Fruit fly (Drosophila melanogaster) S2 (cell line): ENCODE measurements around the gene CG11927.

Source experiments
- CG8478 ChIP-seq: fragments of >200 bp; optimal IDR thresholded peaks from 2 replicates; lab custom pipeline; 2018
- CTCF ChIP-seq, 2 experiments: fragments of >200 bp; optimal IDR thresholded peaks; 2 replicates each; lab custom pipeline; 2018

The CG11927 gene

dm6 chr2L:4847191-4847853 lies at the start of gene CG11927, which contains the start of gene mxt:
CG11927 (plus strand) TSS chr2L:4847766.
mxt (minus strand) TSS chr2L:4847295.
- no peak for TF ChIP-seq CG8478
- TF ChIP-seq CTCF (optimal IDR thresholded peaks at IDR 0.05; lab: Kevin White, UChicago): no peak

DNA sequence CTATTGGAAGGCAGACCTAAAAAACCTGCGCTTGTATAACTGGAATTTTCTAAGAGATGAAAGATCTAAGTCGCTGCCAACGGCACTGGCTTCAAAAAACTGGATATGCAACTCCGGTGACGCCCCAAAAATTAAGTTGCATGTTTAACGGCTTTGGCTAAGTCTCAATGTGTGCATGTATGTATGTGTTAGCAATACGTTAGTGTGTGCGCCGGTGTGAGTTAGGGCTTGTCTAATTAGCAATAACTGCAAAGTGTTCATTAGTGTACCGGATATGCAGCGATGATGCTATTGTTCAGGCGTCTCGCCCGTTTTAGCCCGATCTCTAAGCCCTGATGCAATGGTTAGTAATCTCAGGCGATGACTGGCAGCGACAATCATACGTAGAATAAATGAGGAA lies 48.7 kb upstream of the CG11927 start:
- TF ChIP-seq CG8478 (no peak), CTCF (optimal IDR thresholded peaks at IDR 0.05; lab: Kevin White, UChicago) (no peak)

DNA sequence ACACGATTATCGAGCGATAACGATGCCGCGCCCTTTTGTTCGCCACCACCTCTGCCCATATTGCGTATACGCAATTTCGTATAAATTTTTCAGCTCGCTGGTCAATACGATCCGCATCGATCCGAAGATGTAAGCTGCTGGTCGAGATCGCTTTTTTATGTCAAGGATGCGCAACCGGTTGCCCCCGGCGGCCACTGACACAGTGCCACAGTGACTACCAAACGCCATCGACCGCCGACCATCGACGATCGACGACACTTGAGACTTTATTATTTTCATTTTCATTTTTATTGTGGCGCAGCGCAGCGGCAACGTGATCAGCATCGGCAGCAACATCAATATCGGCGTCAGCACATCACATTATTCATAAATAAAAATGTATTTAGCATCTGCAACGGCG lies 47.5 kb upstream of the CG11927 start:
- no peak for TF ChIP-seq CTCF (optimal IDR thresholded peaks at IDR 0.05; lab: Kevin White, UChicago)
- TF ChIP-seq CG8478: no peak

dm6 chr2L:4801705-4802216 lies 45.8 kb upstream of the CG11927 start, which contains the start of gene slf:
slf (minus strand) TSS chr2L:4801923.
- no peak for TF ChIP-seq CG8478
- no peak for TF ChIP-seq CTCF (optimal IDR thresholded peaks at IDR 0.05; lab: Kevin White, UChicago)

DNA sequence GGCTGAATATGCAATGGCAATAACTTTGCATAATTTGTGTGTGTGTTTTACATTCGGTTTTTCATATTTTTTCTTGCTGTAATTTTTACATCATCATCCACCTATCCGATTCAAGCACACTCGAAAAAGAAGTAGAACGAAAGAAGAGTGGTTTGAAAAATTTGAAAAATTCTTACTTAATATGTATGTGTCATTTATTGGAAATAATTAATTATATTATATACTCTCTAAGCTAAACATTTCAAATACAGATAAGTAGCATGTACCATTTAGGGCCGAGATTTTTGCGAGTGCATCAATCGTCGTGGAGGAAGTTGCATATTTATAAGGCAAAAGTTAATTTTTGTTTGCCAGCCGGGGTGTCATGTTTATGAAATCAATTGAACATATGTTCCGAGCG lies 41.5 kb upstream of the CG11927 start:
- no peak for TF ChIP-seq CTCF (optimal IDR thresholded peaks at IDR 0.05; lab: Kevin White, UChicago)
- TF ChIP-seq CG8478: no peak

DNA sequence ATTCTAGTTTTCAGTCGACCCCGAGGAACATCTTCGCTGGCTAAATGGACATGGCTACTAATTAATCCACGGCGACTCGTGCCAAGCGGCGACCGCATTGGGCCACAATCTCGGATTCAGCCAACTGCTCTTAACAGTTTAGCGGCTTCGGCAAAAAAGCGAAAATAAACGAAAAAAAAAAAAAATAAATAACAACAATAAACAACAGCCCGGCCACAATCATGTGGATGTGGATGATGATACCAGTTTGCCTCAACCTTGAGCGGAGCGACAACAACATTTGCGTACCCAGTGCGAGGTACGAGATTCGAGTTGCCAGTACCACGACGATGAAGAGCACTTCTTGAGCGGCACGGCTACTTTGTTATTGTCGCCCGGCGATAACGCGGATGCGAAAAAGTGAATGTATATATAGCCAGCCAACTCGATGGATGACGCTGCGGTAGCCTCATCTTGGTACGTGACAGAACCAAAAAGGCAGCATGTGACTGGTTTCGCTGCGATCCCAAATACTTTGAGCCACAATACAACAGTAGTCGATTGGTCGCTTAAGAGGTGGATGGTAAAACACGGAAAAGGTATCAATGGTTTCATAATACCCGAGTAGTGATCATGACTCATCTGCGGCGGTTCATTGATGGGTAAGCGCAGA lies 39.5 kb upstream of the CG11927 start:
- no peak for TF ChIP-seq CG8478
- no peak for TF ChIP-seq CTCF (optimal IDR thresholded peaks at IDR 0.05; lab: Kevin White, UChicago)

DNA sequence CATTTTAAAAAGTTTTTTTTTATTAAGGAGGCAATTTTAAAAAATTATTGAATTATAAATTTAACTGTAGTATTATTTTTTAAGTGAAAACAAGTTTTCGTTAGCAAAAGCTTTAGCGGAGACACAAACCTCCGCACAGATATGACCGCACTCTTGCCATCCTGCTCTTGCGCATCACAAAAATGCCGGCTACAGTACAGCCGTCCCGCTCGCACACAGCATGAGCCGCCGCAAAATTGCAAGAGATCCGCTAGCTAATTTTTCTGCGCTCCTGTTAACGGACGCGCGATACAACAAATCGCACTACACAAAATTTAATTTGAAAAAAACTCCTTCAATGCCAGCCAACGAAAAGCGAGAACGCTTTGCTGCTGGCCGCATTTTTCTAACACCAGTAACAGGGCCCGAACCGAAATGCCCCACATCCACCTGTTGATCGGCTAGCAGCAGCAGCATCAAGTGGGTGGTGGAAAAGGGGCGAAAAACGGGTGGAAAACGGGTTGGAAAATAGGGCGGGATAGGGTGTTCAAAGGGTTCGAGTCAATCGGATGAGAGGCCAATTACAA lies 37.4 kb upstream of the CG11927 start:
- peak in 1 of 2 experiments; percentile 23 for TF ChIP-seq CTCF (optimal IDR thresholded peaks at IDR 0.05; lab: Kevin White, UChicago)
- no peak for TF ChIP-seq CG8478

DNA sequence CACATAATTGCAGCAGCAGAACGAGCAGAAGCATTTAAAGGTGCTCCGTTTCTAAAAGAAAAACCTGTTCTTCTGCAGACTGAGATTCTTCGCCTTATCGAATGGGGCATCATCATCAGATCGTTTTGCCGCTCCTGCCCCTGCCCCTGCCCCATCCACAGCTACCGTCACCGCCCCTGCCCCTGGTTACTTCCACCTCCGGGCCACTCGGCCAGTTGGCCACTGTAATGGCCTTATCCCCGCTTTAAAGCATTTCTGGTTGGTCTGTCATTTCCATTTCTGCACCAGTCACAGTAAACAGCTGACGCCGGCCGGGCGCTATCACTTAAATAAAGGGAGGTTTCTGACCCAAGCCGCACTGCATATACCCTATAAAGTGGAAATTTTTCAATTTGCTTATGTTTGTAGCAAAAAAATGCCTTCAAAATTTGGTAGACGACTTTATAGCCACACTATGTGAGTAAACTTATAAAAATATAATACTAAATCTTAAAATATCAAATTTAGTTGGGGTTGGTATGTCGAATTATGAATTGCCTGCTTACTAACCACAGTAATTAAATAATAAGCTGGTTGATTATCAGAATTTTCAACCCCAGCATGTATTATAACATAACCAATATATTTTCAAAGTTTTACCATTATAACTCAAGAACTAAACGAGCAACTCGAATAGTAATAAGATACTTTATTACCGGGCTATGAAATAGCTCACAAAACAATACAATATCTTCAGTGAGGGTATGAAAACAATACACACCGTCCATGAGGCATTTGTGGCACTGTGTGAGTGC lies 36.7 kb upstream of the CG11927 start:
- TF ChIP-seq CG8478 (no peak), CTCF (optimal IDR thresholded peaks at IDR 0.05; lab: Kevin White, UChicago) (no peak)

DNA sequence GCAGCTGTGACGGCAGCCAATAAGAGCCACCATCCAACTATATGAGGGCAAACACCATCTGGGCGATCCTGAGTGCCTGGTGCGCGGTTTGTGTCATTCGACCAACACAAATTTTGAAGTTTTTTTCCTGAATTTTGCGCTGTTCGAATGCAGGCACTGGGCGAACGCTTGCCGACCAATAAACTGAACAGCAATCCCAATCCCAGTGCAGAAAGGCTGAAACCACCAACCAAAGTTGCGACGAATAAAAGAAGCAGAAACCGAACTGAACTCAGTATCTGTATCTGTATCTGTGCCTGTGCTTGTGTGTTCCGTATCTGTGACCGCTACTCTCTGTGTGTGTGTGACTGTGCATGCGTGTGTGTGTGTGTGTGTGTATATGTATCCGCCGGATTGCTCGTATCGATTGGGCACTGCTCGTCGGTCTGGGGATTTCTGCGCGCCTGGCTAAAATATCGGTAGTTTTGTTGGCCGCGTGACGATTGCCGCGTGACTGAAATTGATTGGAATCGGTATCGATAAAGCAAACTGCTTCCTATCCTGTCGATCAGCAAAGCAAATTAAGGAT lies 36.0 kb upstream of the CG11927 start:
- TF ChIP-seq CTCF (optimal IDR thresholded peaks at IDR 0.05; lab: Kevin White, UChicago) (no peak), CG8478 (no peak)

dm6 chr2L:4812261-4813022 lies 35.1 kb upstream of the CG11927 start, which contains the start of gene CG15629:
CG15629 (plus strand) TSS chr2L:4813009.
- TF ChIP-seq CG8478: no peak
- TF ChIP-seq CTCF (optimal IDR thresholded peaks at IDR 0.05; lab: Kevin White, UChicago): no peak

DNA sequence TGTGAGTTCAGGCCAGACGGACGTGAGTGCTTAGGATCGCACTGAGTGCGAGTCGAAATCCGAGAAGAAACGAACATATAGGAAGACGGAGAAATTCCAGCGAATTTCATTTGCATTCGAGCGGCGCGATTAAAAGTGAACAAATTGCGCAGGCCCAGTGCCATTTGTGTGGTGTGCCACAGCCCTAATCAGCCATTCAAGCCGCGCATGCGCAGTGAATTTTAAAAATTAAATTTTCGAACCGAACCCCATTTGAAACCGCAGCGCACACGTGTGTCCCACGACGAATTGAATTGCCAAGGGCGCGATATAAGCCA lies 34.6 kb upstream of the CG11927 start:
- TF ChIP-seq CTCF (optimal IDR thresholded peaks at IDR 0.05; lab: Kevin White, UChicago) (no peak), CG8478 (no peak)

dm6 chr2L:4818056-4818455 lies 29.5 kb upstream of the CG11927 start, which contains the start of gene CG3225:
CG3225 (minus strand) TSS chr2L:4818245.
- no peak for TF ChIP-seq CTCF (optimal IDR thresholded peaks at IDR 0.05; lab: Kevin White, UChicago)

- TF ChIP-seq CG8478: no peak
- TF ChIP-seq CTCF (optimal IDR thresholded peaks at IDR 0.05; lab: Kevin White, UChicago): no peak
Observed at dm6 chr2L:4819995-4820394, 27.6 kb upstream of the CG11927 start.
